Worm (Caenorhabditis elegans): ENCODE results near the gene F52D2.5.

Gene F52D2.5

ce11 chrX:1939248-1939647, 35.4 kb downstream of the F52D2.5 start:
- TF ChIP-seq nhr-10 (tag; optimal IDR thresholded peaks at IDR 0.05) (no peak), R02D3.7 (tag; optimal IDR thresholded peaks at IDR 0.05) (no peak), nhr-77 (tag; optimal IDR thresholded peaks at IDR 0.05) (no peak), skn-1 (tag; optimal IDR thresholded peaks at IDR 0.05) (no peak), nhr-21 (tag; optimal IDR thresholded peaks at IDR 0.05) (no peak), nhr-129 (tag; optimal IDR thresholded peaks at IDR 0.05) (peak; percentile 5), ztf-1 (GFP tag; conservative IDR thresholded peaks at IDR 0.05) (no peak), sem-4 (tag; optimal IDR thresholded peaks at IDR 0.05) (no peak), unc-55 (GFP tag; optimal IDR thresholded peaks at IDR 0.05) (no peak)

- TF ChIP-seq ceh-16 (tag; optimal IDR thresholded peaks at IDR 0.05) (no peak), nhr-10 (tag; optimal IDR thresholded peaks at IDR 0.05) (no peak), ztf-1 (GFP tag; conservative IDR thresholded peaks at IDR 0.05) (no peak), nhr-12 (tag; optimal IDR thresholded peaks at IDR 0.05) (no peak), elt-1 (tag; optimal IDR thresholded peaks at IDR 0.05) (no peak), Y55F3AM.14 (GFP tag; optimal IDR thresholded peaks at IDR 0.05) (no peak), mdl-1 (tag; optimal IDR thresholded peaks at IDR 0.05) (no peak), ama-1 (optimal IDR thresholded peaks at IDR 0.05) (no peak), nhr-237 (tag; optimal IDR thresholded peaks at IDR 0.05) (no peak), snpc-4 (tag; optimal IDR thresholded peaks at IDR 0.05) (no peak), ceh-82 (tag; optimal IDR thresholded peaks at IDR 0.05) (no peak), unc-55 (GFP tag; optimal IDR thresholded peaks at IDR 0.05) (no peak), nhr-23 (tag; optimal IDR thresholded peaks at IDR 0.05) (no peak), lin-11 (tag; optimal IDR thresholded peaks at IDR 0.05) (no peak), crh-2 (tag; optimal IDR thresholded peaks at IDR 0.05) (no peak), nhr-11 (tag; optimal IDR thresholded peaks at IDR 0.05) (no peak), nhr-25 (tag; optimal IDR thresholded peaks at IDR 0.05) (no peak), unc-62 (GFP tag; optimal IDR thresholded peaks at IDR 0.05) (no peak)
Observed at ce11 chrX:1935438-1935837, 39.2 kb downstream of the F52D2.5 start.

- TF ChIP-seq ZK546.5 (tag; optimal IDR thresholded peaks at IDR 0.05): no peak
- no peak for TF ChIP-seq ztf-11 (tag; optimal IDR thresholded peaks at IDR 0.05)
- no peak for TF ChIP-seq Y55F3AM.14 (GFP tag; optimal IDR thresholded peaks at IDR 0.05)
- no peak for TF ChIP-seq lin-13 (GFP tag; optimal IDR thresholded peaks at IDR 0.05)
- no peak for TF ChIP-seq sma-9 (GFP tag; optimal IDR thresholded peaks at IDR 0.05)
- TF ChIP-seq sma-9 (tag; optimal IDR thresholded peaks at IDR 0.05): no peak
- no peak for TF ChIP-seq nhr-237 (tag; optimal IDR thresholded peaks at IDR 0.05)
- TF ChIP-seq mdl-1 (tag; optimal IDR thresholded peaks at IDR 0.05): no peak
- TF ChIP-seq lsy-2 (tag; optimal IDR thresholded peaks at IDR 0.05): no peak
- no peak for TF ChIP-seq snpc-4 (tag; optimal IDR thresholded peaks at IDR 0.05)
- no peak for TF ChIP-seq alr-1 (tag; optimal IDR thresholded peaks at IDR 0.05)
- TF ChIP-seq peb-1 (tag; optimal IDR thresholded peaks at IDR 0.05): no peak
- TF ChIP-seq dmd-4 (tag; optimal IDR thresholded peaks at IDR 0.05): no peak
- no peak for TF ChIP-seq ztf-4 (tag; optimal IDR thresholded peaks at IDR 0.05)
- no peak for TF ChIP-seq nhr-23 (tag; optimal IDR thresholded peaks at IDR 0.05)
- TF ChIP-seq sem-4 (tag; optimal IDR thresholded peaks at IDR 0.05): no peak
- TF ChIP-seq elt-1 (tag; optimal IDR thresholded peaks at IDR 0.05): no peak
- no peak for TF ChIP-seq lin-39 (tag; optimal IDR thresholded peaks at IDR 0.05)
- TF ChIP-seq nhr-6 (tag; optimal IDR thresholded peaks at IDR 0.05): no peak
- TF ChIP-seq ama-1 (optimal IDR thresholded peaks at IDR 0.05): no peak
- TF ChIP-seq ceh-16 (tag; optimal IDR thresholded peaks at IDR 0.05): no peak
Observed at ce11 chrX:1924138-1924537, 50.5 kb downstream of the F52D2.5 start, which contains the start of gene ZC53.2. TSS of gene ZC53.2 (minus strand) at chrX:1924238.
